Worm (Caenorhabditis elegans): ENCODE measurements around the gene apl-1.

- TF ChIP-seq hmg-20 (GFP tag; IDR thresholded peaks at IDR 0.05) = no peak
- no peak for TF ChIP-seq let-607 (tag; optimal IDR thresholded peaks at IDR 0.05)
- no peak for TF ChIP-seq F57A8.1 (GFP tag; optimal IDR thresholded peaks at IDR 0.05)
- TF ChIP-seq F57C9.4 (tag; optimal IDR thresholded peaks at IDR 0.05) = no peak
Observed at ce11 chrX:5102338-5102737, 14.3 kb downstream of the apl-1 start.

Data from whole organism, young adult.